Fruit fly (Drosophila melanogaster): Measurements from ENCODE around the gene CG1677.

CG1677 gene

DNA sequence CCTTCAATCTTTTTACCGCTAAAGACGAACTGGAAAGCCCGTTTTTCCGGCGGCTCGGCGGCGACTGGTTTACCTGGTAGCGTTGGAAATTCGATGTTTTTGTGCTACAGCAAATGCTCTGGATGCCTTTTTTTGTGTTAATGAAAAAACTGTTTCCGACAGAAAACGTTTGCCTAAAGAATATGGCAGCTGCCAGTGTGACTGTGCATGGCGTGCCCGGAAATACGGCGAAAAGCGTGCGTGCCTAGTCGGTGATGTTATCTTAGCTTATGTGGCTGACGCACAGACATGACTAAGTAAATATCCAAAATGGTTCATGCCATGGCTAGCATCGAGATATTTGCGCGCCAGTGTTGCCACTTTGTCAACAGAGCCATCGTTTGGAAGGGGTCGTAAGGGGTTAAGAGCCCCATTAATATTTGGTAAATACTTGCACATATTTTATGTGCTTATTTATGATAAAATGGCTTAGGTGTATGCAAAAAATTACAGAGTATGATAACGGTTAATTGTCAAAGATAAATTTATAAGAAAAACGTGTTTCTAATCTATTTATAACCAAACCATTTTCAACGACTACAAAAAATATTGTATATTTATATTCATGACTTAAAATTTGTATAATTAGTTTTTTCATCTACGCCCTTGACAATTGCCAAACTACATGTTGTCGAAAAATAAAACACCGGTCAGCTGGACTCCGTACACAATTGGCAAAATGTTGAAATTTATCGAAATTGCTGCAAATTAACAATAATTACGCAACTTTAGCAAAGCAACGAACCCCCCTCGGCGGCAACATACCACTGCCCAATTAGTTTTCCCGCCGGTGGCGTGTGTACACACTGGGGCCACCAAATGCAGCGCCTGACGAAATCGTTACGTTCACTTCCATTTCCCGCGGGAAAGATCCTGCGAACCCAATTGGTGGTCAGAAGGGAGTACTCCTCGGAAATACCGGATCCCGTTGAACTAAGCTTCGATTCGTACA, 119.3 kb downstream of the CG1677 start, which contains the start of gene CG2059 (continued):
- TF ChIP-seq CG2120 (GFP tag; optimal IDR thresholded peaks at IDR 0.05) (peak; percentile 56), sima (GFP tag; optimal IDR thresholded peaks at IDR 0.05) (no peak), CG2129 (GFP tag; IDR thresholded peaks at IDR 0.05; ENCODE audit: partially characterized antibody) (no peak), eve (GFP tag; optimal IDR thresholded peaks at IDR 0.05) (no peak), CG11504 (tag; optimal IDR thresholded peaks at IDR 0.05) (peak; percentile 61), CG3847 (GFP tag; IDR thresholded peaks at IDR 0.05) (peak; percentile 74), kah (GFP tag; optimal IDR thresholded peaks at IDR 0.05) (no peak), CG7928 (GFP tag; optimal IDR thresholded peaks at IDR 0.05) (peak; percentile 53), ro (GFP tag; IDR thresholded peaks at IDR 0.05) (no peak), Sry-β (GFP tag; optimal IDR thresholded peaks at IDR 0.05) (peak; percentile 22), CHES-1-like (GFP tag; optimal IDR thresholded peaks at IDR 0.05) (peak; percentile 51), ase (GFP tag; IDR thresholded peaks at IDR 0.05) (peak; percentile 53; the same call in 1 of the 3 replicates), Dref (GFP tag; IDR thresholded peaks at IDR 0.05) (peak; percentile 65), CG18262 (tag; optimal IDR thresholded peaks at IDR 0.05) (peak; percentile 44), CG6813 (GFP tag; optimal IDR thresholded peaks at IDR 0.05) (peak; percentile 20), HLHmδ (GFP tag; optimal IDR thresholded peaks at IDR 0.05) (peak; percentile 23), Trl (optimal IDR thresholded peaks at IDR 0.05) (no peak), Trl (GFP tag; optimal IDR thresholded peaks at IDR 0.05) (peak; percentile 52), CG11247 (GFP tag; IDR thresholded peaks at IDR 0.05) (no peak), CG30431 (GFP tag; optimal IDR thresholded peaks at IDR 0.05) (peak; percentile 24), jing (GFP tag; optimal IDR thresholded peaks at IDR 0.05) (no peak), mirr (GFP tag; optimal IDR thresholded peaks at IDR 0.05) (peak; percentile 29), CG9932 (GFP tag; IDR thresholded peaks at IDR 0.05) (peak; percentile 74), bsh (GFP tag; optimal IDR thresholded peaks at IDR 0.05) (peak in 1 of 2 experiments; percentile 22), HLH54F (GFP tag; optimal IDR thresholded peaks at IDR 0.05) (peak; percentile 38), CG1602 (GFP tag; optimal IDR thresholded peaks at IDR 0.05) (peak; percentile 26), CG4360 (GFP tag; IDR thresholded peaks at IDR 0.05) (peak; percentile 19), abd-A (tag; optimal IDR thresholded peaks at IDR 0.05) (peak; percentile 54), p53 (GFP tag; optimal IDR thresholded peaks at IDR 0.05) (peak; percentile 63), ci (GFP tag; IDR thresholded peaks at IDR 0.05) (peak; percentile 81), CG2875 (GFP tag; optimal IDR thresholded peaks at IDR 0.05) (peak; percentile 22), CG7556 (GFP tag; optimal IDR thresholded peaks at IDR 0.05) (peak; percentile 47), Sox102F (GFP tag; optimal IDR thresholded peaks at IDR 0.05) (no peak)

DNA sequence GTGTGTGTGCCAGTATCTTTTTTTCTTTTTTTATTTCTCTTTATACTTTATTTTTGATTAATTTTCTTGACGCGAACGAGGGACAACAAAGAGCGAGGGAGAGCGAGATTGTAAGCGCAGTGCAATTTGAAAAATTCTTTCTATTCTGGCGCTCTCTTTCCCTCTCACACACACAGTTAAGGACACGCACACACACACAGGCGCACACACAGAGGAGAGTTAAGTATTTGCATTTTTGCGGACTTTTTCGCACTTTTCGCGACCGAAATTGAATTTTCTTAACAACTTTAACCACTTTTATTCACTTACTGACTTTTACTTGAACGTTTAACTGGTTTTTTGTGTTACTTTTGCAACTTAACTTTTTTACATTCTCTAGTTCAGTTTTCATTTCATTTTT, 120.2 kb downstream of the CG1677 start:
- TF ChIP-seq zen (tag; optimal IDR thresholded peaks at IDR 0.05) (no peak), Max (GFP tag; optimal IDR thresholded peaks at IDR 0.05) (no peak), org-1 (GFP tag; optimal IDR thresholded peaks at IDR 0.05) (no peak), toy (GFP tag; IDR thresholded peaks at IDR 0.05) (no peak), CG18599 (GFP tag; optimal IDR thresholded peaks at IDR 0.05) (no peak), Trl (optimal IDR thresholded peaks at IDR 0.05) (peak; percentile 44 to 73), Trl (GFP tag; optimal IDR thresholded peaks at IDR 0.05) (no peak), HHEX (GFP tag; optimal IDR thresholded peaks at IDR 0.05) (no peak), Hsf (GFP tag; optimal IDR thresholded peaks at IDR 0.05) (no peak), cg (GFP tag; optimal IDR thresholded peaks at IDR 0.05) (peak; percentile 60)

Data from whole organism, embryonic.